Worm (Caenorhabditis elegans): ENCODE measurements around the gene mnm-2.
A peak's percentile ranks its signal among the peaks of the same experiment; 100 is the strongest.

Gene mnm-2

ce11 chrX:7393167-7393566 lies 31.5 kb downstream of the mnm-2 start, which contains the start of gene gad-2:
gad-2 (plus strand) TSS chrX:7393467.
- TF ChIP-seq sea-2 (GFP tag; IDR thresholded peaks at IDR 0.05) (no peak), let-526 (GFP tag; IDR thresholded peaks at IDR 0.05) (no peak), lag-1 (GFP tag; IDR thresholded peaks at IDR 0.05) (no peak), nhr-120 (GFP tag; IDR thresholded peaks at IDR 0.05) (no peak), ztf-25 (GFP tag; IDR thresholded peaks at IDR 0.05) (no peak), B0261.1 (tag; optimal IDR thresholded peaks at IDR 0.05) (no peak)

- TF ChIP-seq snpc-4 (GFP tag; optimal IDR thresholded peaks at IDR 0.05) (no peak), snpc-4 (tag; optimal IDR thresholded peaks at IDR 0.05) (no peak), nfya-1 (tag; optimal IDR thresholded peaks at IDR 0.05; ENCODE audit: borderline replicate concordance, insufficient read depth) (no peak), snpc-1.1 (tag; optimal IDR thresholded peaks at IDR 0.05; ENCODE audit: insufficient read depth) (no peak), ekl-4 (GFP tag; IDR thresholded peaks at IDR 0.05) (no peak), aptf-2 (GFP tag; conservative IDR thresholded peaks at IDR 0.05) (no peak), T07F8.4 (tag; optimal IDR thresholded peaks at IDR 0.05) (no peak), lir-1 (GFP tag; conservative IDR thresholded peaks at IDR 0.05) (no peak), attf-3 (GFP tag; conservative IDR thresholded peaks at IDR 0.05) (no peak), snpc-3.4 (tag; optimal IDR thresholded peaks at IDR 0.05) (no peak), akir-1 (GFP tag; optimal IDR thresholded peaks at IDR 0.05) (no peak), madf-8 (GFP tag; conservative IDR thresholded peaks at IDR 0.05) (no peak), B0336.3 (GFP tag; IDR thresholded peaks at IDR 0.05) (no peak), nhr-80 (tag; optimal IDR thresholded peaks at IDR 0.05) (no peak), fkh-3 (tag; optimal IDR thresholded peaks at IDR 0.05) (no peak), hlh-12 (tag; optimal IDR thresholded peaks at IDR 0.05) (no peak), unc-62 (GFP tag; optimal IDR thresholded peaks at IDR 0.05) (no peak), Y53F4B.3 (GFP tag; IDR thresholded peaks at IDR 0.05) (no peak), F52B5.7 (tag; optimal IDR thresholded peaks at IDR 0.05) (no peak), egl-18 (GFP tag; IDR thresholded peaks at IDR 0.05) (no peak), C06A6.2 (GFP tag; conservative IDR thresholded peaks at IDR 0.05) (no peak)
Observed at ce11 chrX:7390270-7390669, 34.4 kb downstream of the mnm-2 start, which contains the start of gene C10A4.6. C10A4.6 (plus strand) TSS chrX:7390570.

- TF ChIP-seq xnd-1 (tag; optimal IDR thresholded peaks at IDR 0.05) (no peak), madf-3 (GFP tag; IDR thresholded peaks at IDR 0.05) (0 out of 2 replicates have a peak, but pooled peaks have one; percentile 44), him-1 (tag; optimal IDR thresholded peaks at IDR 0.05) (peak; percentile 78), C17E4.6 (GFP tag; IDR thresholded peaks at IDR 0.05) (no peak), ama-1 (optimal IDR thresholded peaks at IDR 0.05) (no peak), ama-1 (GFP tag; optimal IDR thresholded peaks at IDR 0.05) (peak in 1 of 2 experiments; percentile 47), madf-10 (tag; optimal IDR thresholded peaks at IDR 0.05) (peak; percentile 12), tbp1 (GFP tag; optimal IDR thresholded peaks at IDR 0.05) (peak; percentile 87), die-1 (tag; optimal IDR thresholded peaks at IDR 0.05) (peak; percentile 61), mxl-1 (tag; optimal IDR thresholded peaks at IDR 0.05) (peak; percentile 17), ekl-4 (GFP tag; IDR thresholded peaks at IDR 0.05) (peak; percentile 54; the same call in 1 of the 2 replicates), sptf-2 (GFP tag; optimal IDR thresholded peaks at IDR 0.05) (peak; percentile 39), attf-6 (GFP tag; IDR thresholded peaks at IDR 0.05) (no peak), K11D2.4 (GFP tag; IDR thresholded peaks at IDR 0.05) (no peak), snpc-1.3 (tag; optimal IDR thresholded peaks at IDR 0.05; ENCODE audit: insufficient read depth) (peak; percentile 70), atf-7 (tag; optimal IDR thresholded peaks at IDR 0.05) (peak; percentile 8), nfya-1 (tag; optimal IDR thresholded peaks at IDR 0.05; ENCODE audit: borderline replicate concordance, insufficient read depth) (no peak), snpc-3.4 (tag; optimal IDR thresholded peaks at IDR 0.05) (peak; percentile 31), hmg-1.2 (GFP tag; IDR thresholded peaks at IDR 0.05) (no peak), pbrm-1 (GFP tag; IDR thresholded peaks at IDR 0.05) (peak; percentile 63), T07F8.4 (tag; optimal IDR thresholded peaks at IDR 0.05) (no peak), nfyb-1 (GFP tag; IDR thresholded peaks at IDR 0.05) (peak; percentile 55; the same call in 1 of the 2 replicates), B0261.1 (tag; optimal IDR thresholded peaks at IDR 0.05) (peak; percentile 72), rpc-1 (optimal IDR thresholded peaks at IDR 0.05) (peak; percentile 83), rpc-1 (tag; optimal IDR thresholded peaks at IDR 0.05) (peak; percentile 92), ceh-40 (GFP tag; IDR thresholded peaks at IDR 0.05) (no peak)
Observed at ce11 chrX:7378608-7379007, 46.1 kb downstream of the mnm-2 start.

All from whole organism, young adult.